Fruit fly (Drosophila melanogaster) whole organism, prepupa: ENCODE results near the gene fred.

Experiments used
- CG11762 ChIP-seq: fragments of 200-800 bp; sonication (Bioruptor generic); optimal IDR thresholded peaks from 3 replicates; lab custom pipeline; 2016; ENCODE audit warnings: missing biosample characterization, missing genetic modification characterization; ENCODE audit not compliant: insufficient read depth
- CG15336 ChIP-seq: fragments of 200-800 bp; sonication (Bioruptor generic); IDR thresholded peaks from 2 replicates; pipeline ENCODE4 v1.3.6; 2022; ENCODE audit warnings: missing biosample characterization, missing genetic modification characterization
- CG16779 ChIP-seq: fragments of 200-800 bp; sonication (Bioruptor generic); optimal IDR thresholded peaks from 3 replicates; lab custom pipeline; 2017; ENCODE audit warnings: missing biosample characterization, mild to moderate bottlenecking, missing genetic modification characterization
- CG3032 ChIP-seq: fragments of 200-800 bp; optimal IDR thresholded peaks from 2 replicates; lab custom pipeline; 2019; ENCODE audit warnings: missing biosample characterization, mild to moderate bottlenecking, missing genetic modification characterization, moderate library complexity
- CG4318 ChIP-seq: fragments of 200-800 bp; sonication (Bioruptor generic); optimal IDR thresholded peaks from 3 replicates; lab custom pipeline; 2017; ENCODE audit warnings: missing biosample characterization, mild to moderate bottlenecking, missing genetic modification characterization
- CG6276 ChIP-seq: fragments of 200-800 bp; sonication (Bioruptor generic); optimal IDR thresholded peaks from 2 replicates; lab custom pipeline; 2017; ENCODE audit warnings: missing biosample characterization, mild to moderate bottlenecking, missing genetic modification characterization
- CG6808 ChIP-seq: fragments of 200-800 bp; sonication (Bioruptor generic); optimal IDR thresholded peaks from 3 replicates; lab custom pipeline; 2017; ENCODE audit warnings: missing biosample characterization, missing genetic modification characterization, mild to moderate bottlenecking, moderate library complexity, missing genetic modification reagents
- CG7368 ChIP-seq: fragments of 200-800 bp; sonication (Bioruptor generic); optimal IDR thresholded peaks from 3 replicates; lab custom pipeline; 2016; ENCODE audit warnings: missing biosample characterization, missing genetic modification characterization
- CG8119 ChIP-seq: fragments of 200-800 bp; sonication (Bioruptor generic); IDR thresholded peaks from 3 replicates; pipeline ENCODE4 v1.3.6; 2022; ENCODE audit warnings: missing biosample characterization, missing genetic modification characterization
- CG8319 ChIP-seq: fragments of 200-800 bp; sonication (Bioruptor generic); optimal IDR thresholded peaks from 3 replicates; lab custom pipeline; 2016; ENCODE audit warnings: missing biosample characterization, missing genetic modification characterization
- CG8632 ChIP-seq: fragments of 200-800 bp; sonication (Bioruptor generic); optimal IDR thresholded peaks from 3 replicates; lab custom pipeline; 2016; ENCODE audit warnings: missing biosample characterization, missing genetic modification characterization
- CG9139 ChIP-seq: fragments of 200-800 bp; sonication (Bioruptor generic); optimal IDR thresholded peaks from 3 replicates; lab custom pipeline; 2017; ENCODE audit warnings: missing biosample characterization, mild to moderate bottlenecking, missing genetic modification characterization
- Eip93F ChIP-seq: fragments of 200-800 bp; sonication (Bioruptor generic); optimal IDR thresholded peaks from 2 replicates; lab custom pipeline; 2016; ENCODE audit warnings: missing biosample characterization, mild to moderate bottlenecking, missing genetic modification characterization
- Ets21C ChIP-seq: fragments of 200-800 bp; sonication (Bioruptor generic); optimal IDR thresholded peaks from 3 replicates; lab custom pipeline; 2016; ENCODE audit warnings: missing biosample characterization, missing genetic modification characterization
- Ets96B ChIP-seq: fragments of 200-800 bp; optimal IDR thresholded peaks from 2 replicates; lab custom pipeline; 2019; ENCODE audit warnings: missing biosample characterization, mild to moderate bottlenecking, missing genetic modification characterization, moderate library complexity
- Hr39 ChIP-seq: fragments of 200-800 bp; sonication (Bioruptor generic); optimal IDR thresholded peaks from 2 replicates; lab custom pipeline; 2016; ENCODE audit warnings: missing biosample characterization, missing genetic modification characterization
- Hr4 ChIP-seq: fragments of 200-800 bp; sonication (Bioruptor generic); optimal IDR thresholded peaks from 3 replicates; lab custom pipeline; 2016; ENCODE audit warnings: missing biosample characterization, missing genetic modification characterization
- Lpt ChIP-seq: fragments of 200-800 bp; sonication (Bioruptor generic); optimal IDR thresholded peaks from 3 replicates; lab custom pipeline; 2016; ENCODE audit warnings: missing biosample characterization, missing genetic modification characterization
- Met ChIP-seq: fragments of 200-800 bp; sonication (Bioruptor generic); optimal IDR thresholded peaks from 3 replicates; lab custom pipeline; 2016; ENCODE audit warnings: missing biosample characterization, missing genetic modification characterization
- OdsH ChIP-seq: fragments of 200-800 bp; sonication (Bioruptor generic); optimal IDR thresholded peaks from 3 replicates; lab custom pipeline; 2016; ENCODE audit warnings: missing biosample characterization, missing genetic modification characterization
- Smox ChIP-seq: fragments of 200-800 bp; sonication (Bioruptor generic); optimal IDR thresholded peaks from 3 replicates; lab custom pipeline; 2016; ENCODE audit warnings: missing biosample characterization, missing genetic modification characterization
- Sox14 ChIP-seq: fragments of 200-800 bp; sonication (Bioruptor generic); optimal IDR thresholded peaks from 3 replicates; lab custom pipeline; 2016; ENCODE audit warnings: missing biosample characterization, missing genetic modification characterization
- achi ChIP-seq: fragments of 200-800 bp; sonication (Bioruptor generic); optimal IDR thresholded peaks from 3 replicates; lab custom pipeline; 2016; ENCODE audit warnings: missing biosample characterization, missing genetic modification characterization
- acj6 ChIP-seq: fragments of 200-800 bp; sonication (Bioruptor generic); optimal IDR thresholded peaks from 3 replicates; lab custom pipeline; 2016; ENCODE audit warnings: missing biosample characterization, missing genetic modification characterization
- dsx ChIP-seq: fragments of 200-800 bp; optimal IDR thresholded peaks from 3 replicates; lab custom pipeline; 2019; ENCODE audit warnings: missing biosample characterization, mild to moderate bottlenecking, missing genetic modification characterization, moderate library complexity; ENCODE audit not compliant: poor library complexity, severe bottlenecking
- fd59A ChIP-seq: fragments of 200-800 bp; sonication (Bioruptor generic); optimal IDR thresholded peaks from 2 replicates; lab custom pipeline; 2017; ENCODE audit warnings: missing biosample characterization, mild to moderate bottlenecking, missing genetic modification characterization, missing genetic modification reagents
- fd85E ChIP-seq: fragments of 200-800 bp; sonication (Bioruptor generic); optimal IDR thresholded peaks from 3 replicates; lab custom pipeline; 2016; ENCODE audit warnings: missing biosample characterization, missing genetic modification characterization
- fkh ChIP-seq: fragments of 200-800 bp; sonication (Bioruptor generic); optimal IDR thresholded peaks from 3 replicates; lab custom pipeline; 2017; ENCODE audit warnings: missing biosample characterization, mild to moderate bottlenecking, missing genetic modification characterization, moderate library complexity
- lz ChIP-seq: fragments of 200-800 bp; sonication (Bioruptor generic); optimal IDR thresholded peaks from 3 replicates; lab custom pipeline; 2016; ENCODE audit warnings: missing biosample characterization, missing genetic modification characterization
- net ChIP-seq: fragments of 200-800 bp; sonication (Bioruptor generic); optimal IDR thresholded peaks from 3 replicates; lab custom pipeline; 2016; ENCODE audit warnings: missing biosample characterization, missing genetic modification characterization
- salr ChIP-seq, 2 experiments: fragments of 200-800 bp; sonication (Bioruptor generic); optimal IDR thresholded peaks; 3 replicates each; lab custom pipeline; 2016 to 2018; ENCODE audit warnings: missing biosample characterization in 2 of 2, missing genetic modification characterization in 2 of 2, mild to moderate bottlenecking in 1 of 2
- spab ChIP-seq: fragments of 200-800 bp; sonication (Bioruptor generic); optimal IDR thresholded peaks from 2 replicates; lab custom pipeline; 2017; ENCODE audit warnings: missing biosample characterization, mild to moderate bottlenecking, missing genetic modification characterization, missing genetic modification reagents
- topi ChIP-seq: fragments of 200-800 bp; sonication (Bioruptor generic); optimal IDR thresholded peaks from 3 replicates; lab custom pipeline; 2016; ENCODE audit warnings: missing biosample characterization, missing genetic modification characterization

Gene fred

dm6 chr2L:4008353-4008752 lies 16.8 kb upstream of the fred start, which contains the start of gene CG43774:
Gene CG43774, plus strand, starts transcription at chr2L:4008653.
- TF ChIP-seq Met (GFP tag; lab: Kevin White, UChicago): no peak
- TF ChIP-seq CG16779: no peak
- no peak for TF ChIP-seq CG15336 (GFP tag; lab: Robert Waterston, UW)

- no peak for TF ChIP-seq net (GFP tag; lab: Kevin White, UChicago)
- TF ChIP-seq Smox (GFP tag; lab: Kevin White, UChicago): no peak
- TF ChIP-seq CG3032 (tag; lab: Kevin White, UChicago): no peak
- no peak for TF ChIP-seq CG8632 (GFP tag; lab: Kevin White, UChicago)
- no peak for TF ChIP-seq Ets96B (tag; lab: Kevin White, UChicago)
- no peak for TF ChIP-seq achi (GFP tag; lab: Kevin White, UChicago)
- TF ChIP-seq CG9139: no peak
- TF ChIP-seq Eip93F (GFP tag; lab: Kevin White, UChicago): no peak
- no peak for TF ChIP-seq Sox14 (GFP tag; lab: Kevin White, UChicago)
- no peak for TF ChIP-seq topi
- no peak for TF ChIP-seq Hr4 (GFP tag; lab: Kevin White, UChicago)
- TF ChIP-seq fd59A (GFP tag; lab: Kevin White, UChicago): no peak
- TF ChIP-seq CG16779: no peak
- no peak for TF ChIP-seq CG7368 (GFP tag; lab: Kevin White, UChicago)
These were observed 15.9 kb upstream of the fred start, which contains the start of gene CG43773 for dm6 chr2L:4007390-4007789. Gene CG43773, plus strand, starts transcription at chr2L:4007690.

- TF ChIP-seq CG8632 (GFP tag; lab: Kevin White, UChicago) (no peak), Ets21C (GFP tag; lab: Kevin White, UChicago) (no peak), achi (GFP tag; lab: Kevin White, UChicago) (no peak), dsx (GFP tag; lab: Kevin White, UChicago) (no peak), Hr4 (GFP tag; lab: Kevin White, UChicago) (no peak), Hr39 (GFP tag; lab: Kevin White, UChicago) (no peak)
These were observed 14.2 kb upstream of the fred start, which contains the start of gene CG15423 for dm6 chr2L:4005741-4006140. Gene CG15423, plus strand, starts transcription at chr2L:4006041.

dm6 chr2L:4004684-4005083 lies 13.2 kb upstream of the fred start, which contains the start of gene CG15422:
Gene CG15422, plus strand, starts transcription at chr2L:4004984.
- TF ChIP-seq fkh (GFP tag; lab: Kevin White, UChicago) (no peak), Ets21C (GFP tag; lab: Kevin White, UChicago) (no peak), Lpt (GFP tag; lab: Kevin White, UChicago) (no peak), salr (GFP tag; optimal IDR thresholded peaks at IDR 0.05; lab: Kevin White, UChicago) (no peak), CG3032 (tag; lab: Kevin White, UChicago) (no peak), CG8119 (GFP tag; lab: Robert Waterston, UW) (no peak), CG6276 (GFP tag; lab: Kevin White, UChicago) (no peak), spab (GFP tag; lab: Kevin White, UChicago) (no peak), acj6 (GFP tag; lab: Kevin White, UChicago) (no peak), CG6808 (GFP tag; lab: Kevin White, UChicago) (no peak), CG8319 (GFP tag; lab: Kevin White, UChicago) (no peak), topi (no peak), OdsH (GFP tag; lab: Kevin White, UChicago) (no peak), Sox14 (GFP tag; lab: Kevin White, UChicago) (no peak), CG16779 (no peak), CG4318 (GFP tag; lab: Kevin White, UChicago) (no peak), Eip93F (GFP tag; lab: Kevin White, UChicago) (no peak), CG11762 (GFP tag; lab: Kevin White, UChicago) (no peak), fd85E (GFP tag; lab: Kevin White, UChicago) (no peak), lz (GFP tag; lab: Kevin White, UChicago) (no peak)
